Worm (Caenorhabditis elegans) whole organism, L4 larva: Measurements from ENCODE around the gene M02D8.5.
A peak's percentile ranks its signal among the peaks of the same experiment; 100 is the strongest.

ENCODE experiments used
- D1046.2 ChIP-seq: fragments of 200-800 bp; sonication (Bioruptor generic); IDR thresholded peaks from 2 replicates; pipeline ENCODE4 v1.3.6; 2022; ENCODE audit warnings: missing genetic modification characterization, missing compliant biosample characterization
- F10B5.3 ChIP-seq: sonication (generic microtip); optimal IDR thresholded peaks from 2 replicates; lab custom pipeline; 2016; ENCODE audit warnings: mild to moderate bottlenecking, missing genetic modification characterization, missing compliant biosample characterization
- F37D6.2 ChIP-seq: sonication (generic microtip); optimal IDR thresholded peaks from 2 replicates; lab custom pipeline; 2016; ENCODE audit warnings: mild to moderate bottlenecking, missing genetic modification characterization, missing compliant biosample characterization
- F44E2.7 ChIP-seq: fragments of 200-800 bp; sonication (Bioruptor generic); IDR thresholded peaks from 2 replicates; pipeline ENCODE4 v2.1.2; 2022; ENCODE audit warnings: missing genetic modification characterization, missing compliant biosample characterization
- F49E8.2 ChIP-seq: sonication (generic microtip); optimal IDR thresholded peaks from 2 replicates; lab custom pipeline; 2016; ENCODE audit warnings: missing compliant biosample characterization, mild to moderate bottlenecking, missing genetic modification characterization, borderline replicate concordance
- Y105C5A.15 ChIP-seq: fragments of 200-800 bp; sonication (Bioruptor generic); IDR thresholded peaks from 2 replicates; pipeline ENCODE4 v1.3.6; 2022; ENCODE audit warnings: missing genetic modification characterization, missing compliant biosample characterization
- Y5F2A.4 ChIP-seq: fragments of 200-800 bp; sonication (Bioruptor generic); optimal IDR thresholded peaks from 2 replicates; lab custom pipeline; 2018; ENCODE audit warnings: mild to moderate bottlenecking, missing genetic modification characterization, missing compliant biosample characterization
- aly-2 ChIP-seq: sonication (generic microtip); optimal IDR thresholded peaks from 2 replicates; lab custom pipeline; 2018; ENCODE audit warnings: missing biosample characterization, missing genetic modification characterization
- ceh-20 ChIP-seq: fragments of 200-800 bp; sonication (Bioruptor generic); IDR thresholded peaks from 2 replicates; pipeline ENCODE4 v1.3.6; 2022; ENCODE audit warnings: missing genetic modification reagents, missing genetic modification characterization, missing compliant biosample characterization
- ceh-32 ChIP-seq: sonication (generic microtip); optimal IDR thresholded peaks from 2 replicates; lab custom pipeline; 2016; ENCODE audit warnings: mild to moderate bottlenecking, missing genetic modification characterization, missing compliant biosample characterization; ENCODE audit not compliant: poor library complexity
- ceh-44 ChIP-seq: fragments of 200-800 bp; sonication (Bioruptor generic); IDR thresholded peaks from 2 replicates; pipeline ENCODE4 v1.3.6; 2022; ENCODE audit warnings: missing genetic modification reagents, missing genetic modification characterization, missing compliant biosample characterization
- ces-1 ChIP-seq: fragments of 150-350 bp; sonication (generic microtip); optimal IDR thresholded peaks from 4 replicates; lab custom pipeline; 2014; ENCODE audit warnings: missing biosample characterization, missing genetic modification reagents, missing genetic modification characterization
- cey-2 ChIP-seq: sonication (generic microtip); optimal IDR thresholded peaks from 3 replicates; lab custom pipeline; 2017; ENCODE audit warnings: missing genetic modification characterization, mild to moderate bottlenecking, missing compliant biosample characterization, antibody characterized with exemption, borderline replicate concordance; ENCODE audit not compliant: insufficient read depth
- daf-12 ChIP-seq: fragments of 150-350 bp; optimal IDR thresholded peaks from 2 replicates; lab custom pipeline; 2014; ENCODE audit warnings: missing biosample characterization, missing genetic modification reagents, missing genetic modification characterization
- daf-16 ChIP-seq, 3 experiments: sonication (generic microtip); optimal IDR thresholded peaks; 2 replicates each; lab custom pipeline; 2016 to 2017; ENCODE audit warnings: missing genetic modification characterization in 3 of 3, missing genetic modification reagents in 3 of 3, mild to moderate bottlenecking in 2 of 3, missing compliant biosample characterization in 2 of 3, missing biosample characterization in 1 of 3, moderate library complexity in 1 of 3
- daf-8 ChIP-seq: fragments of 200-800 bp; sonication (Bioruptor generic); IDR thresholded peaks from 2 replicates; pipeline ENCODE4 v1.3.6; 2022; ENCODE audit warnings: missing genetic modification characterization, missing compliant biosample characterization
- dmd-6 ChIP-seq: fragments of 200-800 bp; sonication (Bioruptor generic); IDR thresholded peaks from 2 replicates; pipeline ENCODE4 v1.3.6; 2022; ENCODE audit warnings: missing genetic modification reagents, missing genetic modification characterization, missing compliant biosample characterization
- dmd-8 ChIP-seq: fragments of 200-800 bp; sonication (Bioruptor generic); IDR thresholded peaks from 2 replicates; pipeline ENCODE4 v1.3.6; 2022; ENCODE audit warnings: missing genetic modification characterization, missing compliant biosample characterization
- dmd-9 ChIP-seq: fragments of 200-800 bp; sonication (Bioruptor generic); IDR thresholded peaks from 2 replicates; pipeline ENCODE4 v1.3.6; 2022; ENCODE audit warnings: missing genetic modification reagents, missing genetic modification characterization, missing compliant biosample characterization
- duxl-1 ChIP-seq: sonication (generic microtip); optimal IDR thresholded peaks from 2 replicates; lab custom pipeline; 2016; ENCODE audit warnings: mild to moderate bottlenecking, missing genetic modification characterization, moderate library complexity, missing compliant biosample characterization; ENCODE audit not compliant: poor library complexity
- dve-1 ChIP-seq: sonication (generic microtip); optimal IDR thresholded peaks from 2 replicates; lab custom pipeline; 2017; ENCODE audit warnings: antibody characterized with exemption, mild to moderate bottlenecking, missing genetic modification characterization, missing compliant biosample characterization; ENCODE audit not compliant: insufficient read depth
- egl-27 ChIP-seq: sonication (generic microtip); optimal IDR thresholded peaks from 3 replicates; lab custom pipeline; 2017; ENCODE audit warnings: missing biosample characterization, missing genetic modification reagents, missing genetic modification characterization
- fos-1 ChIP-seq: fragments of 150-350 bp; optimal IDR thresholded peaks from 2 replicates; lab custom pipeline; 2014; ENCODE audit warnings: missing biosample characterization, missing genetic modification characterization
- gei-8 ChIP-seq: fragments of 200-800 bp; sonication (Bioruptor generic); optimal IDR thresholded peaks from 2 replicates; lab custom pipeline; 2018; ENCODE audit warnings: mild to moderate bottlenecking, missing genetic modification characterization, missing compliant biosample characterization
- hif-1 ChIP-seq, 2 experiments: sonication (generic microtip); optimal IDR thresholded peaks; 2 replicates each; lab custom pipeline; 2016 to 2017; ENCODE audit warnings: missing compliant biosample characterization in 2 of 2, missing genetic modification characterization in 2 of 2, missing genetic modification reagents in 2 of 2, missing genotype in 2 of 2, mild to moderate bottlenecking in 1 of 2
- hlh-11 ChIP-seq: fragments of 200-800 bp; sonication (Bioruptor generic); optimal IDR thresholded peaks from 2 replicates; lab custom pipeline; 2018; ENCODE audit warnings: mild to moderate bottlenecking, missing genetic modification characterization, missing compliant biosample characterization
- hlh-30 ChIP-seq: sonication (generic microtip); optimal IDR thresholded peaks from 2 replicates; lab custom pipeline; 2017; ENCODE audit warnings: antibody characterized with exemption, mild to moderate bottlenecking, missing genetic modification characterization, missing compliant biosample characterization; ENCODE audit not compliant: insufficient read depth
- lim-7 ChIP-seq: fragments of 200-800 bp; sonication (Bioruptor generic); IDR thresholded peaks from 2 replicates; pipeline ENCODE4 v1.3.6; 2022; ENCODE audit warnings: missing genetic modification characterization, missing compliant biosample characterization
- madf-5 ChIP-seq, 2 experiments: fragments of 200-800 bp; sonication (Bioruptor generic); IDR thresholded peaks; 2 replicates each; pipeline ENCODE4 v1.3.6; 2022; ENCODE audit warnings: missing compliant biosample characterization in 2 of 2, missing genetic modification characterization in 2 of 2
- mdl-1 ChIP-seq, 2 experiments: fragments of 150-350 bp in 1 of 2; sonication (generic microtip) in 1 of 2; optimal IDR thresholded peaks; 2 replicates each; lab custom pipeline; 2014 to 2017; ENCODE audit warnings: missing biosample characterization in 2 of 2, missing genetic modification characterization in 2 of 2
- mep-1 ChIP-seq: fragments of 150-350 bp; sonication (generic microtip); optimal IDR thresholded peaks from 3 replicates; lab custom pipeline; 2014; ENCODE audit warnings: missing biosample characterization, missing genetic modification characterization
- mxl-2 ChIP-seq: fragments of 200-800 bp; sonication (Bioruptor generic); conservative IDR thresholded peaks from 2 replicates; pipeline ENCODE4 v1.3.6; 2022; ENCODE audit warnings: missing genetic modification reagents, missing genetic modification characterization, missing compliant biosample characterization
- nhr-10 ChIP-seq: fragments of 150-350 bp; optimal IDR thresholded peaks from 2 replicates; lab custom pipeline; 2014; ENCODE audit warnings: missing biosample characterization, missing genetic modification characterization
- nhr-102 ChIP-seq: sonication (generic microtip); optimal IDR thresholded peaks from 2 replicates; lab custom pipeline; 2016; ENCODE audit warnings: mild to moderate bottlenecking, missing genetic modification characterization, moderate library complexity, missing compliant biosample characterization
- nhr-11 ChIP-seq: fragments of 150-350 bp; optimal IDR thresholded peaks from 2 replicates; lab custom pipeline; 2014; ENCODE audit warnings: missing biosample characterization, missing genetic modification characterization
- nhr-28 ChIP-seq: fragments of 150-350 bp; optimal IDR thresholded peaks from 2 replicates; lab custom pipeline; 2014; ENCODE audit warnings: missing biosample characterization, missing genetic modification characterization
- nhr-41 ChIP-seq: fragments of 200-800 bp; sonication (Bioruptor generic); IDR thresholded peaks from 2 replicates; pipeline ENCODE4 v1.3.6; 2022; ENCODE audit warnings: missing genetic modification reagents, missing genetic modification characterization, missing compliant biosample characterization
- nhr-6 ChIP-seq: fragments of 150-350 bp; optimal IDR thresholded peaks from 2 replicates; lab custom pipeline; 2014; ENCODE audit warnings: missing biosample characterization, missing genetic modification characterization
- rbr-2 ChIP-seq: sonication (generic microtip); optimal IDR thresholded peaks from 2 replicates; lab custom pipeline; 2016; ENCODE audit warnings: missing genotype, missing genetic modification characterization, missing compliant biosample characterization
- spr-1 ChIP-seq: sonication (generic microtip); optimal IDR thresholded peaks from 2 replicates; lab custom pipeline; 2016; ENCODE audit warnings: mild to moderate bottlenecking, missing genetic modification characterization, missing compliant biosample characterization
- unc-62 ChIP-seq, 3 experiments: fragments of 150-350 bp in 1 of 3; sonication (generic microtip); optimal IDR thresholded peaks in 2 of 3; peaks in 1 of 3; 1 replicate in 1 of 3; 2 replicates in 2 of 3; lab custom pipeline; 2014 to 2017; ENCODE audit warnings: missing biosample characterization in 3 of 3, missing genetic modification characterization in 3 of 3, missing genetic modification reagents in 3 of 3, missing genotype in 1 of 3
- zag-1 ChIP-seq: fragments of 150-350 bp; optimal IDR thresholded peaks from 2 replicates; lab custom pipeline; 2014; ENCODE audit warnings: missing biosample characterization, missing genetic modification characterization
- zfp-2 ChIP-seq: sonication (generic microtip); optimal IDR thresholded peaks from 2 replicates; lab custom pipeline; 2016; ENCODE audit warnings: mild to moderate bottlenecking, missing genetic modification characterization, missing compliant biosample characterization
- ztf-11 ChIP-seq: fragments of 150-350 bp; optimal IDR thresholded peaks from 2 replicates; lab custom pipeline; 2014; ENCODE audit warnings: missing biosample characterization, missing genetic modification characterization

The M02D8.5 gene

DNA sequence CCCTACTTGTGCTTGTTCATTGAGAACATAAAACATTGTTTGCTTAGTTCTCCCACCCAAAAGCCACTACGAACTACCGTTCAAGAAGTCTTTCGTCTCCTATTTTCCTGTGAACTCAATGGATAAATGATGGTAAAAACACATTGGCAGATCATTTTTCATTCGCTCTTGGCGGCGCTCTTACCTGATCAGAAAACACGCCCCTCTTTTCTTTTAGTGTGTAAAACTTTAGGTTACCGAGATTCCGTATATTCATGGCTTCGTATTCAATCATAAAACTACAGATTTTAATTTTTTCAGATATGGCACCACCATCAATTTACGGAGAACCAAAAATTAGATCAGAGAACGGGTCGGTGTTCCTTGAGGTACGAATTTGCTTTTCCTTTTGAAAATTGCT, 2.2 kb upstream of the M02D8.5 start, which contains the start of gene zig-12:
Gene zig-12 (plus strand): TSS at position 301 of the 400 bp plus-strand sequence.
- no peak for TF ChIP-seq F49E8.2 (tag; lab: Kevin White, UChicago)
- TF ChIP-seq rbr-2 (tag; lab: Kevin White, UChicago), result no peak
- no peak for TF ChIP-seq mep-1 (tag; lab: Kevin White, UChicago)
- TF ChIP-seq egl-27 (tag; lab: Kevin White, UChicago), result no peak
- TF ChIP-seq Y105C5A.15 (GFP tag; lab: Robert Waterston, UW), result no peak
- no peak for TF ChIP-seq aly-2
- TF ChIP-seq zfp-2, result no peak
- no peak for TF ChIP-seq ceh-32 (tag; lab: Kevin White, UChicago)
- TF ChIP-seq dmd-9, result no peak
- TF ChIP-seq daf-8, result no peak
- TF ChIP-seq F10B5.3 (tag; lab: Kevin White, UChicago), result no peak
- TF ChIP-seq nhr-6 (tag; lab: Kevin White, UChicago), result no peak
- no peak for TF ChIP-seq daf-12 (tag; lab: Kevin White, UChicago)
- no peak for TF ChIP-seq cey-2
- no peak for TF ChIP-seq gei-8
- TF ChIP-seq duxl-1, result no peak
- TF ChIP-seq, all 104 proteins: peak for 0

- peak; percentile 3 for TF ChIP-seq hlh-11
- TF ChIP-seq nhr-102 (tag; lab: Kevin White, UChicago), result no peak
- peak; percentile 4 for TF ChIP-seq nhr-11 (tag; lab: Kevin White, UChicago)
Observed at ce11 chrX:8762927-8763326, 1.5 kb upstream of the M02D8.5 start.

DNA sequence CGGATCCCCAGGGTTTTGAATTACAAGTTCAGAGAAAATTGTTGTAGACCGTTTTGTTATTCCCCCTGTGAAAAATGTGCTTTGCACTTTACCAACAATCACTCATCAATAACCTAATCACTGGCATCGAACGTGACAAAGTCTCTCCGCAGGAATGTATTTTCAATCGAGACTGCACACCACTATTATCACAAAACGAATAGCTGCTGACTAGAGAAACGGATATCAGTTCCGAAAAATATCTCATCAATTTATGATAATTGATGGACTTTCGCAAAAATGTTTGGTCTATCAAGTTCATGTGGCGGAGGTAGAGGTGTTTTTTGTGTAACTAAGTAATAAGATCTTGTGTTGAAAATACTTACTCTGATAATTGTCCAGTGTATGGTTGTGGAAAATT, 337 bp downstream of the M02D8.5 start:
- TF ChIP-seq hlh-11 (peak; percentile 12), madf-5 (GFP tag; IDR thresholded peaks at IDR 0.05; lab: Robert Waterston, UW) (no peak), daf-16 (GFP tag; optimal IDR thresholded peaks at IDR 0.05; lab: Kevin White, UChicago) (peak in 1 of 2 experiments; percentile 58), daf-16 (tag; optimal IDR thresholded peaks at IDR 0.05; lab: Kevin White, UChicago) (peak; percentile 41), nhr-41 (no peak), nhr-28 (tag; lab: Kevin White, UChicago) (peak; percentile 34), dmd-9 (no peak), mxl-2 (GFP tag; lab: Robert Waterston, UW) (no peak), hif-1 (tag; optimal IDR thresholded peaks at IDR 0.05; lab: Kevin White, UChicago) (peak in 1 of 2 experiments; percentile 10), dve-1 (tag; lab: Kevin White, UChicago) (peak; percentile 31), dmd-8 (no peak), nhr-10 (tag; lab: Kevin White, UChicago) (peak; percentile 42), egl-27 (tag; lab: Kevin White, UChicago) (no peak), hlh-30 (tag; lab: Kevin White, UChicago) (peak; percentile 40), D1046.2 (GFP tag; lab: Robert Waterston, UW) (no peak), F44E2.7 (GFP tag; lab: Robert Waterston, UW) (no peak), mdl-1 (tag; optimal IDR thresholded peaks at IDR 0.05; lab: Kevin White, UChicago) (peak in 1 of 2 experiments; percentile 3), ztf-11 (tag; lab: Kevin White, UChicago) (no peak)

DNA sequence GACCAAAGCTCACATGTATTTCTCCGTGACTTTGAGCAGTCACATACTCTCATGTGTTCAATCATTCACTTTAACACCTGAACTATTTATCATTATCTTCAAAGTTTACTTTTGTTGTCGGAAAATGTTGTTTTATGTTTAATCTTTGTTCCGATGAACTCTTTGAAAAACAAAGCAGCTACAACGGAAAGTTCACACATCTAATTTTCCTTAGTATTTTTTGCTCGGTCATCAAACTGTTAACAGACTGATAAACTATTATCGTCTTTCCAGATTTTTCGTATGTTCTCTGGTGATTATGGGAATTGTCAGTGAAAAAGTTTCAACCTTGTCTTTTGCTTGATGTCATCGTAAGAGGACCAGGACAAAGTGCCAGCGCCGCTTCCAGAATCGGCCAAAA, 5.4 kb downstream of the M02D8.5 start:
- TF ChIP-seq unc-62 (GFP tag; optimal IDR thresholded peaks at IDR 0.05 in 1 of 2; lab: Kevin White, UChicago) (no peak), unc-62 (tag; optimal IDR thresholded peaks at IDR 0.05; lab: Kevin White, UChicago) (no peak), daf-16 (GFP tag; optimal IDR thresholded peaks at IDR 0.05; lab: Kevin White, UChicago) (no peak), daf-16 (tag; optimal IDR thresholded peaks at IDR 0.05; lab: Kevin White, UChicago) (peak; percentile 96), lim-7 (GFP tag; lab: Robert Waterston, UW) (no peak), F37D6.2 (no peak), hlh-11 (peak; percentile 38), ces-1 (GFP tag; lab: Kevin White, UChicago) (no peak), dve-1 (tag; lab: Kevin White, UChicago) (peak; percentile 89), dmd-6 (GFP tag; lab: Robert Waterston, UW) (peak; percentile 29; the same call in 1 of the 2 replicates), nhr-102 (tag; lab: Kevin White, UChicago) (no peak), spr-1 (tag; lab: Kevin White, UChicago) (no peak), ceh-20 (GFP tag; lab: Robert Waterston, UW) (no peak), hlh-30 (tag; lab: Kevin White, UChicago) (peak; percentile 64), mep-1 (tag; lab: Kevin White, UChicago) (no peak), zag-1 (tag; lab: Kevin White, UChicago) (no peak), ceh-44 (GFP tag; lab: Robert Waterston, UW) (no peak), Y5F2A.4 (GFP tag; lab: Kevin White, UChicago) (no peak), nhr-28 (tag; lab: Kevin White, UChicago) (peak; percentile 24), fos-1 (tag; lab: Kevin White, UChicago) (no peak)
